Fruit fly (Drosophila melanogaster): ENCODE results near the gene fray.

Gene fray

dm6 chr3R:18583881-18584545 lies 11.1 kb downstream of the fray start (continued):
- TF ChIP-seq toy (GFP tag; IDR thresholded peaks at IDR 0.05) (peak; percentile 77), CG10654 (GFP tag; optimal IDR thresholded peaks at IDR 0.05) (peak; percentile 96), ci (GFP tag; IDR thresholded peaks at IDR 0.05) (peak; percentile 95), CG4854 (GFP tag; optimal IDR thresholded peaks at IDR 0.05) (peak; percentile 98), mam (GFP tag; optimal IDR thresholded peaks at IDR 0.05) (peak; percentile 96), gro (GFP tag; optimal IDR thresholded peaks at IDR 0.05) (peak; percentile 97), mld (GFP tag; IDR thresholded peaks at IDR 0.05; ENCODE audit: partially characterized antibody) (no peak), CG14860 (GFP tag; IDR thresholded peaks at IDR 0.05; ENCODE audit: partially characterized antibody) (no peak), Oli (tag; optimal IDR thresholded peaks at IDR 0.05) (peak; percentile 98), CG12744 (GFP tag; optimal IDR thresholded peaks at IDR 0.05) (peak; percentile 93), Jarid2 (GFP tag; optimal IDR thresholded peaks at IDR 0.05) (peak; percentile 83), pho (GFP tag; optimal IDR thresholded peaks at IDR 0.05) (peak; percentile 97), Vsx1 (GFP tag; optimal IDR thresholded peaks at IDR 0.05) (peak; percentile 95), hb (GFP tag; IDR thresholded peaks at IDR 0.05; ENCODE audit: partially characterized antibody) (no peak), CG6689 (GFP tag; IDR thresholded peaks at IDR 0.05) (peak; percentile 95), CG31388 (GFP tag; optimal IDR thresholded peaks at IDR 0.05) (peak; percentile 91), vvl (GFP tag; IDR thresholded peaks at IDR 0.05) (peak; percentile 98), zfh1 (GFP tag; IDR thresholded peaks at IDR 0.05) (peak; percentile 94), seq (GFP tag; IDR thresholded peaks at IDR 0.05) (peak; percentile 97), jigr1 (GFP tag; IDR thresholded peaks at IDR 0.05) (peak; percentile 94), slbo (GFP tag; IDR thresholded peaks at IDR 0.05) (peak; percentile 95), dati (GFP tag; IDR thresholded peaks at IDR 0.05) (peak; percentile 89), CG12071 (GFP tag; optimal IDR thresholded peaks at IDR 0.05) (peak; percentile 93), CG1233 (GFP tag; optimal IDR thresholded peaks at IDR 0.05) (peak; percentile 97), Kr (GFP tag; optimal IDR thresholded peaks at IDR 0.05) (peak; percentile 84), CG8290 (GFP tag; optimal IDR thresholded peaks at IDR 0.05) (peak; percentile 93), CG8290 (tag; optimal IDR thresholded peaks at IDR 0.05) (peak; percentile 91 to 92), gce (GFP tag; IDR thresholded peaks at IDR 0.05) (peak; percentile 90), br (optimal IDR thresholded peaks at IDR 0.05) (no peak), CG14441 (GFP tag; IDR thresholded peaks at IDR 0.05) (peak; percentile 94), cwo (GFP tag; optimal IDR thresholded peaks at IDR 0.05) (peak; percentile 92), trem (tag; optimal IDR thresholded peaks at IDR 0.05) (peak; percentile 95), CG10543 (GFP tag; optimal IDR thresholded peaks at IDR 0.05) (peak; percentile 99), Atf6 (GFP tag; IDR thresholded peaks at IDR 0.05) (peak; percentile 96), CG17328 (GFP tag; IDR thresholded peaks at IDR 0.05) (peak; percentile 93), E2f2 (GFP tag; IDR thresholded peaks at IDR 0.05) (peak; percentile 84), MTF-1 (GFP tag; optimal IDR thresholded peaks at IDR 0.05; ENCODE audit: borderline replicate concordance) (peak; percentile 94), CG30020 (tag; optimal IDR thresholded peaks at IDR 0.05) (peak; percentile 86), ap (GFP tag; IDR thresholded peaks at IDR 0.05) (peak; percentile 87), HLH4C (GFP tag; IDR thresholded peaks at IDR 0.05; ENCODE audit: partially characterized antibody) (peak; percentile 21; the same call in 1 of the 3 replicates), CG11247 (GFP tag; IDR thresholded peaks at IDR 0.05) (peak; percentile 94), Atf-2 (GFP tag; optimal IDR thresholded peaks at IDR 0.05) (peak; percentile 97), Hr39 (optimal IDR thresholded peaks at IDR 0.05) (no peak), CG4707 (GFP tag; optimal IDR thresholded peaks at IDR 0.05) (peak; percentile 96), kay (GFP tag; optimal IDR thresholded peaks at IDR 0.05) (peak; percentile 95), pzg (GFP tag; optimal IDR thresholded peaks at IDR 0.05) (peak; percentile 16), ranshi (GFP tag; IDR thresholded peaks at IDR 0.05) (peak; percentile 94), Myb (GFP tag; optimal IDR thresholded peaks at IDR 0.05) (peak; percentile 87), run (tag; optimal IDR thresholded peaks at IDR 0.05) (peak; percentile 88), nom (GFP tag; optimal IDR thresholded peaks at IDR 0.05) (peak; percentile 73), disco-r (GFP tag; optimal IDR thresholded peaks at IDR 0.05) (peak; percentile 96)
